Worm (Caenorhabditis elegans): ENCODE data around the gene gln-1.

The gln-1 gene

ce11 chrX:6057580-6058305 is at the start of gene gln-1:
Gene gln-1, plus strand, starts transcription at chrX:6058255.
- TF ChIP-seq elt-2 (tag; optimal IDR thresholded peaks at IDR 0.05) (peak; percentile 87), lin-15B (tag; optimal IDR thresholded peaks at IDR 0.05) (no peak), ztf-11 (tag; optimal IDR thresholded peaks at IDR 0.05) (no peak), jun-1 (tag; optimal IDR thresholded peaks at IDR 0.05) (peak; percentile 47), nhr-76 (tag; optimal IDR thresholded peaks at IDR 0.05) (no peak), nfya-1 (tag; optimal IDR thresholded peaks at IDR 0.05; ENCODE audit: insufficient read depth) (peak; percentile 8), fkh-2 (tag; optimal IDR thresholded peaks at IDR 0.05) (no peak), nhr-12 (tag; optimal IDR thresholded peaks at IDR 0.05) (no peak), pqm-1 (tag; optimal IDR thresholded peaks at IDR 0.05) (peak; percentile 87), pha-4 (tag; optimal IDR thresholded peaks at IDR 0.05) (peak; percentile 64)

- TF ChIP-seq nhr-12 (tag; optimal IDR thresholded peaks at IDR 0.05) = no peak
Observed at ce11 chrX:6010573-6010972, 47.5 kb upstream of the gln-1 start, which contains the start of gene C09B8.3. Gene C09B8.3, minus strand, starts transcription at chrX:6010673.

- TF ChIP-seq nhr-67 (tag; optimal IDR thresholded peaks at IDR 0.05) (no peak), unc-62 (GFP tag; optimal IDR thresholded peaks at IDR 0.05) (no peak), eor-1 (tag; optimal IDR thresholded peaks at IDR 0.05) (no peak), nfya-1 (tag; optimal IDR thresholded peaks at IDR 0.05; ENCODE audit: insufficient read depth) (no peak), pha-4 (tag; optimal IDR thresholded peaks at IDR 0.05) (peak; percentile 81)
Observed at ce11 chrX:6015096-6015495, 43.0 kb upstream of the gln-1 start, which contains the start of gene C09B8.8. Gene C09B8.8, plus strand, starts transcription at chrX:6015492.

ce11 chrX:6019886-6020469 is 38.1 kb upstream of the gln-1 start, which contains the start of gene C09B8.4:
Gene C09B8.4, minus strand, starts transcription at chrX:6019936.
- TF ChIP-seq nfya-1 (tag; optimal IDR thresholded peaks at IDR 0.05; ENCODE audit: insufficient read depth) (no peak), nhr-23 (tag; optimal IDR thresholded peaks at IDR 0.05) (no peak), ZK546.5 (tag; optimal IDR thresholded peaks at IDR 0.05) (no peak), nhr-28 (tag; optimal IDR thresholded peaks at IDR 0.05) (no peak), ceh-28 (tag; optimal IDR thresholded peaks at IDR 0.05) (no peak), elt-2 (tag; optimal IDR thresholded peaks at IDR 0.05) (no peak), fos-1 (tag; optimal IDR thresholded peaks at IDR 0.05) (no peak), ztf-11 (tag; optimal IDR thresholded peaks at IDR 0.05) (no peak), nhr-67 (tag; optimal IDR thresholded peaks at IDR 0.05) (no peak)

ce11 chrX:6020782-6021181 is 37.3 kb upstream of the gln-1 start:
- TF ChIP-seq nhr-76 (tag; optimal IDR thresholded peaks at IDR 0.05) = no peak
- no peak for TF ChIP-seq R02D3.7 (tag; optimal IDR thresholded peaks at IDR 0.05)
- TF ChIP-seq nhr-25 (tag; optimal IDR thresholded peaks at IDR 0.05) = no peak
- no peak for TF ChIP-seq jun-1 (tag; optimal IDR thresholded peaks at IDR 0.05)
- TF ChIP-seq elt-1 (tag; optimal IDR thresholded peaks at IDR 0.05) = no peak
- no peak for TF ChIP-seq zag-1 (tag; optimal IDR thresholded peaks at IDR 0.05)
- TF ChIP-seq lin-15B (tag; optimal IDR thresholded peaks at IDR 0.05) = no peak
- no peak for TF ChIP-seq nhr-43 (tag; optimal IDR thresholded peaks at IDR 0.05; ENCODE audit: poor library complexity, severe bottlenecking)
- TF ChIP-seq ama-1 (optimal IDR thresholded peaks at IDR 0.05) = no peak
- no peak for TF ChIP-seq snpc-4 (tag; optimal IDR thresholded peaks at IDR 0.05)

- TF ChIP-seq ztf-4 (tag; optimal IDR thresholded peaks at IDR 0.05) = no peak
- no peak for TF ChIP-seq elt-2 (tag; optimal IDR thresholded peaks at IDR 0.05)
- no peak for TF ChIP-seq lin-15B (tag; optimal IDR thresholded peaks at IDR 0.05)
- TF ChIP-seq egl-5 (tag; optimal IDR thresholded peaks at IDR 0.05) = no peak
- TF ChIP-seq pha-4 (tag; optimal IDR thresholded peaks at IDR 0.05) = no peak
- TF ChIP-seq nhr-25 (tag; optimal IDR thresholded peaks at IDR 0.05) = no peak
- no peak for TF ChIP-seq mdl-1 (tag; optimal IDR thresholded peaks at IDR 0.05)
- no peak for TF ChIP-seq lsy-12 (tag; optimal IDR thresholded peaks at IDR 0.05)
- no peak for TF ChIP-seq daf-12 (tag; optimal IDR thresholded peaks at IDR 0.05)
- TF ChIP-seq ceh-28 (tag; optimal IDR thresholded peaks at IDR 0.05) = no peak
- TF ChIP-seq ceh-16 (tag; optimal IDR thresholded peaks at IDR 0.05) = no peak
- no peak for TF ChIP-seq fkh-10 (GFP tag; optimal IDR thresholded peaks at IDR 0.05)
- no peak for TF ChIP-seq lin-39 (tag; optimal IDR thresholded peaks at IDR 0.05)
Observed at ce11 chrX:6022469-6022868, 35.6 kb upstream of the gln-1 start, which contains the start of gene lelo-3. Gene lelo-3, minus strand, starts transcription at chrX:6022569.

Data from whole organism, L3 larva.